Fruit fly (Drosophila melanogaster) whole organism, larva: ENCODE results near the gene Tmtc4.
A peak's percentile ranks its signal among the peaks of the same experiment; 100 is the strongest.

Source experiments
- noc ChIP-seq: fragments of 200-800 bp; sonication (Bioruptor generic); optimal IDR thresholded peaks from 3 replicates; lab custom pipeline; 2019; ENCODE audit warnings: missing biosample characterization, mild to moderate bottlenecking, missing genetic modification characterization, moderate library complexity

Gene Tmtc4

dm6 chr3R:15342926-15343685 lies 7.9 kb upstream of the Tmtc4 start, which contains the start of gene Nagk:
Gene Nagk, minus strand, starts transcription at chr3R:15343256.
- peak; percentile 75 for TF ChIP-seq noc (tag; lab: Kevin White, UChicago)

- peak; percentile 22 for TF ChIP-seq noc (tag; lab: Kevin White, UChicago)
Observed at dm6 chr3R:15345198-15346017, 5.6 kb upstream of the Tmtc4 start.

- no peak for TF ChIP-seq noc (tag; lab: Kevin White, UChicago)
Observed at dm6 chr3R:15346018-15346383, 5.0 kb upstream of the Tmtc4 start, which contains the start of the genes Surf4 and CG31301. Gene Surf4, minus strand, starts transcription at chr3R:15346176. Gene CG31301, plus strand, starts transcription at chr3R:15346205.

- TF ChIP-seq noc (tag; lab: Kevin White, UChicago) = no peak
Observed at dm6 chr3R:15347822-15348221, 3.2 kb upstream of the Tmtc4 start, which contains the start of the genes CG42726 and CG42727. Gene CG42726, plus strand, starts transcription at chr3R:15348048. Gene CG42727, plus strand, starts transcription at chr3R:15348048.

- TF ChIP-seq noc (tag; lab: Kevin White, UChicago) = no peak
Observed at dm6 chr3R:15354019-15354418, 3.0 kb downstream of the Tmtc4 start.

dm6 chr3R:15356152-15356551 lies 5.1 kb downstream of the Tmtc4 start:
- no peak for TF ChIP-seq noc (tag; lab: Kevin White, UChicago)

dm6 chr3R:15356645-15357431 lies 5.8 kb downstream of the Tmtc4 start, which contains the start of the genes Atg4b and Hibch:
Gene Atg4b, minus strand, starts transcription at chr3R:15356924.
Gene Hibch, plus strand, starts transcription at chr3R:15357229.
- peak; percentile 88 for TF ChIP-seq noc (tag; lab: Kevin White, UChicago)

- TF ChIP-seq noc (tag; lab: Kevin White, UChicago) = no peak
Observed at dm6 chr3R:15361490-15361889, 10.5 kb downstream of the Tmtc4 start, which contains the start of the genes Cog2 and Trax. Gene Cog2, minus strand, starts transcription at chr3R:15361657. Gene Trax, plus strand, starts transcription at chr3R:15361692.

- no peak for TF ChIP-seq noc (tag; lab: Kevin White, UChicago)
Observed at dm6 chr3R:15363608-15364007, 12.6 kb downstream of the Tmtc4 start, which contains the start of gene CG6171. Gene CG6171, minus strand, starts transcription at chr3R:15363857.

dm6 chr3R:15366839-15367238 lies 15.8 kb downstream of the Tmtc4 start:
- no peak for TF ChIP-seq noc (tag; lab: Kevin White, UChicago)

- TF ChIP-seq noc (tag; lab: Kevin White, UChicago) = no peak
Observed at dm6 chr3R:15367477-15367876, 16.5 kb downstream of the Tmtc4 start, which contains the start of gene CG34404. Gene CG34404, minus strand, starts transcription at chr3R:15367665.

- TF ChIP-seq noc (tag; lab: Kevin White, UChicago) = no peak
Observed at dm6 chr3R:15369742-15370141, 18.7 kb downstream of the Tmtc4 start, which contains the start of gene CG14868. Gene CG14868, minus strand, starts transcription at chr3R:15369945.

dm6 chr3R:15371833-15372232 lies 20.8 kb downstream of the Tmtc4 start, which contains the start of the genes Ccm3 and CG6136:
Gene Ccm3, plus strand, starts transcription at chr3R:15371957.
Gene CG6136, minus strand, starts transcription at chr3R:15372212.
- TF ChIP-seq noc (tag; lab: Kevin White, UChicago) = peak; percentile 52

dm6 chr3R:15374397-15374796 lies 23.4 kb downstream of the Tmtc4 start, which contains the start of gene Rbp:
Gene Rbp, plus strand, starts transcription at chr3R:15374635.
- TF ChIP-seq noc (tag; lab: Kevin White, UChicago) = no peak

- TF ChIP-seq noc (tag; lab: Kevin White, UChicago) = no peak
Observed at dm6 chr3R:15375470-15375869, 24.4 kb downstream of the Tmtc4 start.
